Worm (Caenorhabditis elegans): ENCODE measurements around the gene rmd-6.

rmd-6 gene

ce11 chrIV:5110391-5110930 is 41.8 kb downstream of the rmd-6 start:
- TF ChIP-seq Y75B8A.6 (GFP tag; IDR thresholded peaks at IDR 0.05) (no peak), nhr-76 (tag; optimal IDR thresholded peaks at IDR 0.05) (no peak), hif-1 (tag; optimal IDR thresholded peaks at IDR 0.05) (no peak), aha-1 (tag) (peak; percentile 98), ceh-20 (GFP tag; IDR thresholded peaks at IDR 0.05) (0 out of 2 replicates have a peak, but pooled peaks have one; percentile 57), nhr-11 (tag; optimal IDR thresholded peaks at IDR 0.05) (no peak), zag-1 (tag; optimal IDR thresholded peaks at IDR 0.05) (no peak), unc-62 (GFP tag; optimal IDR thresholded peaks at IDR 0.05 in 1 of 2) (peak in 1 of 2 experiments; percentile 9), unc-62 (tag; optimal IDR thresholded peaks at IDR 0.05) (no peak), mdl-1 (tag; optimal IDR thresholded peaks at IDR 0.05) (peak in 1 of 2 experiments; percentile 42)

DNA sequence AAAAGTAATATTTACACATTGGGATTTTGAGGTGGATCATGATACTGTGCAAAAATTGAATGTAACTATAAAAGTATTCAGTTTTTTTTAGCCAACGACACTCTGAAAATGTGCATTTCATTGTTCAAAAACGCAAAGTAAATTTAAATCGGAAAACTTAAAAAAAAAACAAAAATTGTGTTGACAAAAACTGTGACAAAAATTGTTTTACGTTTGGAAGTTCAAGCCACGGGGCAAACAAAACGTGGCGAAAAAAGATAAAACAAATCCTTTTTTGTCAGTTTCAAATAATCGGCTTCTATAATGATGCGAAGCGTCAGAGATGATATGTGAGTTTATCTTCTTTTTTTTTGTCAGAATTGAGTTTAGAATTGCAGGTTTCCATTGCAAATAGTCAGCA is 42.9 kb downstream of the rmd-6 start, which contains the start of gene AC7.3:
TSS of gene AC7.3 (plus strand) at position 301 of the 400 bp plus-strand sequence.
- no peak for TF ChIP-seq php-3 (GFP tag; IDR thresholded peaks at IDR 0.05)
- TF ChIP-seq lin-1 (GFP tag; IDR thresholded peaks at IDR 0.05): no peak
- no peak for TF ChIP-seq Y105C5A.15 (GFP tag; IDR thresholded peaks at IDR 0.05)
- TF ChIP-seq ceh-28 (tag; optimal IDR thresholded peaks at IDR 0.05): no peak
- no peak for TF ChIP-seq mep-1 (tag; optimal IDR thresholded peaks at IDR 0.05)
- no peak for TF ChIP-seq hlh-30 (tag; optimal IDR thresholded peaks at IDR 0.05; ENCODE audit: insufficient read depth)
- TF ChIP-seq unc-62 (GFP tag; optimal IDR thresholded peaks at IDR 0.05 in 1 of 2): no peak
- TF ChIP-seq unc-62 (tag; optimal IDR thresholded peaks at IDR 0.05): no peak
- TF ChIP-seq duxl-1 (tag; optimal IDR thresholded peaks at IDR 0.05; ENCODE audit: poor library complexity): no peak
- no peak for TF ChIP-seq daf-12 (tag; optimal IDR thresholded peaks at IDR 0.05)
- TF ChIP-seq Y48G9A.11 (GFP tag; IDR thresholded peaks at IDR 0.05): no peak
- no peak for TF ChIP-seq nhr-111 (GFP tag; optimal IDR thresholded peaks at IDR 0.05)
- TF ChIP-seq arid-1 (GFP tag; conservative IDR thresholded peaks at IDR 0.05): no peak
- TF ChIP-seq zfp-2 (tag; optimal IDR thresholded peaks at IDR 0.05): no peak
- no peak for TF ChIP-seq mdl-1 (tag; optimal IDR thresholded peaks at IDR 0.05)
- TF ChIP-seq ZK546.5 (tag; optimal IDR thresholded peaks at IDR 0.05): no peak
- TF ChIP-seq pha-4 (GFP tag; IDR thresholded peaks at IDR 0.05): no peak
- TF ChIP-seq pha-4 (tag; optimal IDR thresholded peaks at IDR 0.05): no peak
- TF ChIP-seq ZK337.2 (GFP tag; IDR thresholded peaks at IDR 0.05): no peak
